Worm (Caenorhabditis elegans) whole organism, midembryonic: Measurements from ENCODE around the gene nhr-16.

ENCODE experiments used
- T22C8.4 ChIP-seq: fragments of 200-800 bp; sonication (Bioruptor generic); IDR thresholded peaks from 2 replicates; pipeline ENCODE4 v1.3.6; 2022; ENCODE audit warnings: missing genetic modification characterization, missing compliant biosample characterization
- cog-1 ChIP-seq: sonication (generic microtip); optimal IDR thresholded peaks from 2 replicates; lab custom pipeline; 2016; ENCODE audit warnings: missing genetic modification characterization, missing compliant biosample characterization
- flt-1 ChIP-seq: fragments of 200-800 bp; sonication (Bioruptor generic); IDR thresholded peaks from 2 replicates; pipeline ENCODE4 v1.3.6; 2022; ENCODE audit warnings: missing genetic modification characterization, missing compliant biosample characterization
- med-1 ChIP-seq: sonication (generic microtip); optimal IDR thresholded peaks from 2 replicates; lab custom pipeline; 2017; ENCODE audit warnings: missing genetic modification characterization, mild to moderate bottlenecking, missing compliant biosample characterization, antibody characterized with exemption, missing genetic modification reagents; ENCODE audit not compliant: insufficient read depth
- tab-1 ChIP-seq: fragments of 200-800 bp; sonication (Bioruptor generic); IDR thresholded peaks from 2 replicates; pipeline ENCODE4 v1.3.6; 2022; ENCODE audit warnings: missing genetic modification characterization, missing compliant biosample characterization
- ztf-23 ChIP-seq: fragments of 200-800 bp; sonication (Bioruptor generic); IDR thresholded peaks from 2 replicates; pipeline ENCODE4 v1.3.6; 2022; ENCODE audit warnings: missing genetic modification reagents, missing genetic modification characterization, missing compliant biosample characterization
- ztf-29 ChIP-seq: fragments of 200-800 bp; sonication (Bioruptor generic); IDR thresholded peaks from 2 replicates; pipeline ENCODE4 v1.3.6; 2022; ENCODE audit warnings: missing genetic modification reagents, missing genetic modification characterization, missing compliant biosample characterization

- TF ChIP-seq tab-1 (GFP tag; lab: Robert Waterston, UW): no peak
- no peak for TF ChIP-seq T22C8.4 (GFP tag; lab: Robert Waterston, UW)
- TF ChIP-seq med-1 (GFP tag; lab: Kevin White, UChicago): no peak
- TF ChIP-seq cog-1 (tag; lab: Kevin White, UChicago): no peak
- TF ChIP-seq flt-1 (GFP tag; lab: Robert Waterston, UW): no peak
- no peak for TF ChIP-seq ztf-23 (GFP tag; lab: Robert Waterston, UW)
- no peak for TF ChIP-seq ztf-29 (GFP tag; lab: Robert Waterston, UW)
Measured at ce11 chrII:4419956-4420355, 18.6 kb upstream of the nhr-16 start, which contains the start of gene bpnt-1.
